Worm (Caenorhabditis elegans): ENCODE data around the gene C31E10.11.
A peak's percentile ranks its signal among the peaks of the same experiment; 100 is the strongest.

DNA sequence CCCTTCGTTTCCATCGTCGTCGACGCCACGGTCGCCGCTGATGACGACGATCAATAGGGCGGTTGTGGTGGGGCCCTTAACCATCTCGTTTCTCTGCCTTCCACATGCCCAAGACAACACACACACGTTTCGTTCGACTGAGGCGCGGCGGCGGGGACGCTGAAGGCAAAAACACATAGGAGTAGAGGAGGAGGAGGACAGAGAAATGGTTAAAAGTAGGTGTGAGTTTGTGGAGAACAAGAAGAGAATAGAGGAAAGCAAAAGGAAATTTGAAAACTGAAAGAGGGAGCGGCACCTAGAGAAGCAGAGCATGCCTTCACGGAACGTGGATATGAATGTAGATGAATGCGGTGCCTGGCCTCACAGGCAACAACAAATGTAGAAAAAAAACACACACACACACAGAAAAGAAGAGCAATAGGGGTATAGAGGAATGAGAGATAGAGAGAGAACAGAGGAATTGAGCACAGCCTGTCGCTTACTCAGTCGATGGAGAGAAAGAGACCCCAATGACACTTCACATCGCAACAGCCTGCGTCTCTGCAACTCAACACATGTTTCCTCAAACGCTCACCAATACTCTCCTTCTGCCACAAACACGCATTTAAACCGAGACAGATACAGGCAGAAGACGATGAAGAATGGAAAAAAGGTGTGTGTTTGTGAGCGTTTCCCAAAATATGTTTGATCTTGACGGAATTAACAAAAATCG is 21.2 kb downstream of the C31E10.11 start:
- peak; percentile 74 for TF ChIP-seq hmg-4 (GFP tag; optimal IDR thresholded peaks at IDR 0.05)
- TF ChIP-seq ama-1 (optimal IDR thresholded peaks at IDR 0.05), result no peak
- TF ChIP-seq tbx-37 (GFP tag; conservative IDR thresholded peaks at IDR 0.05), result 0 out of 2 replicates have a peak, but pooled peaks have one; percentile 7
- no peak for TF ChIP-seq scrt-1 (GFP tag; IDR thresholded peaks at IDR 0.05)
- TF ChIP-seq sea-1 (GFP tag; conservative IDR thresholded peaks at IDR 0.05), result no peak
- no peak for TF ChIP-seq hnd-1 (tag; optimal IDR thresholded peaks at IDR 0.05)
- no peak for TF ChIP-seq ceh-13 (GFP tag; optimal IDR thresholded peaks at IDR 0.05)
- no peak for TF ChIP-seq tbx-11 (GFP tag; IDR thresholded peaks at IDR 0.05)
- no peak for TF ChIP-seq ceh-36 (tag; optimal IDR thresholded peaks at IDR 0.05)
- no peak for TF ChIP-seq flt-1 (GFP tag; IDR thresholded peaks at IDR 0.05)
- no peak for TF ChIP-seq hmbx-1 (tag; optimal IDR thresholded peaks at IDR 0.05)
- no peak for TF ChIP-seq tra-4 (tag; optimal IDR thresholded peaks at IDR 0.05)
- TF ChIP-seq aly-1 (tag; optimal IDR thresholded peaks at IDR 0.05), result no peak

Data from whole organism, early embryonic.